Fruit fly (Drosophila melanogaster) S2 (cell line): Measurements from ENCODE around the gene bero.

ENCODE experiments used
- CG8478 ChIP-seq: fragments of >200 bp; optimal IDR thresholded peaks from 2 replicates; lab custom pipeline; 2018
- CTCF ChIP-seq, 2 experiments: fragments of >200 bp; optimal IDR thresholded peaks; 2 replicates each; lab custom pipeline; 2018

- TF ChIP-seq CTCF (optimal IDR thresholded peaks at IDR 0.05; lab: Kevin White, UChicago), result no peak
- no peak for TF ChIP-seq CG8478 (lab: Kevin White, UChicago)
Measured at dm6 chr2L:20880476-20880875, 22.0 kb downstream of the bero start.
